Worm (Caenorhabditis elegans): Measurements from ENCODE around the gene F19D8.2.

F19D8.2 gene

ce11 chrX:13858693-13859092, 24.5 kb downstream of the F19D8.2 start, which contains the start of gene M03B6.4:
M03B6.4 (plus strand) TSS chrX:13858841.
- no peak for TF ChIP-seq nhr-20 (tag; optimal IDR thresholded peaks at IDR 0.05)
- no peak for TF ChIP-seq lsy-2 (tag; optimal IDR thresholded peaks at IDR 0.05)
- no peak for TF ChIP-seq unc-130 (tag; optimal IDR thresholded peaks at IDR 0.05)
- no peak for TF ChIP-seq nhr-28 (tag; optimal IDR thresholded peaks at IDR 0.05)

ce11 chrX:13864191-13864590, 30.0 kb downstream of the F19D8.2 start, which contains the start of gene M03B6.3:
M03B6.3 (minus strand) TSS chrX:13864292.
- TF ChIP-seq blmp-1 (tag; optimal IDR thresholded peaks at IDR 0.05) (peak; percentile 99), egl-27 (tag; optimal IDR thresholded peaks at IDR 0.05) (no peak)

ce11 chrX:13871110-13871509, 36.9 kb downstream of the F19D8.2 start:
- TF ChIP-seq C34B4.2 (tag; optimal IDR thresholded peaks at IDR 0.05): no peak
- TF ChIP-seq C16A3.4 (tag; optimal IDR thresholded peaks at IDR 0.05): no peak
- no peak for TF ChIP-seq ceh-8 (GFP tag; optimal IDR thresholded peaks at IDR 0.05)
- TF ChIP-seq nhr-90 (tag; optimal IDR thresholded peaks at IDR 0.05; ENCODE audit: poor library complexity): no peak
- TF ChIP-seq jun-1 (tag; optimal IDR thresholded peaks at IDR 0.05): no peak
- no peak for TF ChIP-seq pax-3 (tag; optimal IDR thresholded peaks at IDR 0.05)
- TF ChIP-seq hpl-2 (GFP tag; optimal IDR thresholded peaks at IDR 0.05): no peak
- TF ChIP-seq fkh-10 (GFP tag; optimal IDR thresholded peaks at IDR 0.05): no peak
- no peak for TF ChIP-seq elt-2 (tag; optimal IDR thresholded peaks at IDR 0.05)
- no peak for TF ChIP-seq C04F5.9 (tag; optimal IDR thresholded peaks at IDR 0.05)
- no peak for TF ChIP-seq zag-1 (tag; optimal IDR thresholded peaks at IDR 0.05)

- TF ChIP-seq rnt-1 (tag; optimal IDR thresholded peaks at IDR 0.05): peak; percentile 63
- no peak for TF ChIP-seq nhr-47 (tag; optimal IDR thresholded peaks at IDR 0.05)
- peak; percentile 10; the same call in 1 of the 2 replicates for TF ChIP-seq nhr-19 (GFP tag; conservative IDR thresholded peaks at IDR 0.05)
- TF ChIP-seq snu-23 (GFP tag; optimal IDR thresholded peaks at IDR 0.05): peak; percentile 2
- peak; percentile 80 for TF ChIP-seq lin-14 (GFP tag; optimal IDR thresholded peaks at IDR 0.05)
- TF ChIP-seq nhr-20 (tag; optimal IDR thresholded peaks at IDR 0.05): peak; percentile 16
- TF ChIP-seq unc-130 (tag; optimal IDR thresholded peaks at IDR 0.05): peak; percentile 40
- no peak for TF ChIP-seq mef-2 (tag; optimal IDR thresholded peaks at IDR 0.05)
- no peak for TF ChIP-seq alr-1 (tag; optimal IDR thresholded peaks at IDR 0.05; ENCODE audit: borderline replicate concordance)
- peak; percentile 58 for TF ChIP-seq nhr-71 (tag; optimal IDR thresholded peaks at IDR 0.05)
These were observed 39.2 kb downstream of the F19D8.2 start for ce11 chrX:13873324-13873933.

- TF ChIP-seq lin-14 (GFP tag; optimal IDR thresholded peaks at IDR 0.05) (peak; percentile 55), fkh-4 (tag; optimal IDR thresholded peaks at IDR 0.05; ENCODE audit: borderline replicate concordance) (no peak), ceh-90 (tag; optimal IDR thresholded peaks at IDR 0.05) (no peak)
These were observed 41.7 kb downstream of the F19D8.2 start for ce11 chrX:13875913-13876312.

- TF ChIP-seq elt-2 (tag; optimal IDR thresholded peaks at IDR 0.05) (peak; percentile 58), hpl-2 (GFP tag; optimal IDR thresholded peaks at IDR 0.05) (no peak)
These were observed 42.6 kb downstream of the F19D8.2 start for ce11 chrX:13876860-13877259.

ce11 chrX:13878082-13878481, 43.9 kb downstream of the F19D8.2 start:
- TF ChIP-seq pqm-1 (tag; optimal IDR thresholded peaks at IDR 0.05) (no peak), unc-130 (tag; optimal IDR thresholded peaks at IDR 0.05) (no peak), C34B4.2 (tag; optimal IDR thresholded peaks at IDR 0.05) (no peak), nhr-90 (tag; optimal IDR thresholded peaks at IDR 0.05; ENCODE audit: poor library complexity) (no peak), C04F5.9 (tag; optimal IDR thresholded peaks at IDR 0.05) (no peak), ceh-82 (tag; optimal IDR thresholded peaks at IDR 0.05) (no peak), mab-9 (GFP tag; IDR thresholded peaks at IDR 0.05) (no peak), unc-30 (tag; optimal IDR thresholded peaks at IDR 0.05) (no peak), xbp-1 (tag; optimal IDR thresholded peaks at IDR 0.05) (no peak), nhr-76 (tag; optimal IDR thresholded peaks at IDR 0.05) (no peak)
